Fruit fly (Drosophila melanogaster) whole organism, embryonic: ENCODE results near the gene CG7342.

Source experiments
- Aef1 ChIP-seq: fragments of 200-800 bp; sonication (Bioruptor generic); IDR thresholded peaks from 3 replicates; pipeline ENCODE4 v1.3.6; 2022; ENCODE audit warnings: missing biosample characterization, missing genetic modification characterization
- BtbVII ChIP-seq: fragments of 200-800 bp; sonication (Bioruptor generic); optimal IDR thresholded peaks from 3 replicates; lab custom pipeline; 2017; ENCODE audit warnings: missing biosample characterization, mild to moderate bottlenecking, missing genetic modification characterization
- CG10366 ChIP-seq: fragments of 200-800 bp; sonication (Bioruptor generic); IDR thresholded peaks from 2 replicates; pipeline ENCODE4 v1.3.6; 2022; ENCODE audit warnings: missing biosample characterization, missing genetic modification characterization
- CG10543 ChIP-seq: fragments of 200-800 bp; sonication (Bioruptor generic); optimal IDR thresholded peaks from 3 replicates; lab custom pipeline; 2017; ENCODE audit warnings: missing biosample characterization, mild to moderate bottlenecking, missing genetic modification characterization, moderate library complexity
- CG11085 ChIP-seq: fragments of 200-800 bp; sonication (Bioruptor generic); IDR thresholded peaks from 2 replicates; pipeline ENCODE4 v1.3.6; 2022; ENCODE audit warnings: missing biosample characterization, missing genetic modification characterization
- CG11696 ChIP-seq: fragments of 200-800 bp; sonication (Bioruptor generic); IDR thresholded peaks from 2 replicates; pipeline ENCODE4 v1.3.6; 2022; ENCODE audit warnings: missing biosample characterization, missing genetic modification characterization
- CG12219 ChIP-seq: fragments of 200-800 bp; sonication (Bioruptor generic); optimal IDR thresholded peaks from 3 replicates; lab custom pipeline; 2018; ENCODE audit warnings: missing biosample characterization, mild to moderate bottlenecking, missing genetic modification characterization
- CG13123 ChIP-seq: fragments of 200-800 bp; sonication (Bioruptor generic); optimal IDR thresholded peaks from 2 replicates; lab custom pipeline; 2016; ENCODE audit warnings: missing biosample characterization, missing genetic modification characterization
- CG14441 ChIP-seq: fragments of 200-800 bp; sonication (Bioruptor generic); IDR thresholded peaks from 2 replicates; pipeline ENCODE4 v1.3.6; 2022; ENCODE audit warnings: missing biosample characterization, missing genetic modification characterization
- CG14667 ChIP-seq: fragments of 200-800 bp; sonication (Bioruptor generic); IDR thresholded peaks from 2 replicates; pipeline ENCODE4 v1.3.6; 2022; ENCODE audit warnings: missing biosample characterization, missing genetic modification characterization
- CG15514 ChIP-seq: fragments of 200-800 bp; sonication (Bioruptor generic); optimal IDR thresholded peaks from 3 replicates; lab custom pipeline; 2017; ENCODE audit warnings: missing biosample characterization, missing genetic modification characterization, mild to moderate bottlenecking, moderate library complexity, missing genetic modification reagents
- CG17568 ChIP-seq: fragments of 200-800 bp; sonication (Bioruptor generic); optimal IDR thresholded peaks from 2 replicates; lab custom pipeline; 2018; ENCODE audit warnings: missing biosample characterization, mild to moderate bottlenecking, missing genetic modification characterization, moderate library complexity
- CG31365 ChIP-seq: fragments of 200-800 bp; sonication (Bioruptor generic); optimal IDR thresholded peaks from 2 replicates; lab custom pipeline; 2018; ENCODE audit warnings: missing biosample characterization, mild to moderate bottlenecking, missing genetic modification characterization
- CG3163 ChIP-seq: fragments of 200-800 bp; sonication (Bioruptor generic); optimal IDR thresholded peaks from 3 replicates; lab custom pipeline; 2016; ENCODE audit warnings: missing biosample characterization, missing genetic modification characterization
- CG32767 ChIP-seq: fragments of 200-800 bp; sonication (Bioruptor generic); IDR thresholded peaks from 2 replicates; pipeline ENCODE4 v1.3.6; 2022; ENCODE audit warnings: missing biosample characterization, missing genetic modification characterization
- CG3838 ChIP-seq: fragments of 200-800 bp; sonication (Bioruptor generic); optimal IDR thresholded peaks from 3 replicates; lab custom pipeline; 2016; ENCODE audit warnings: missing biosample characterization, missing genetic modification characterization
- CG42726 ChIP-seq: fragments of 200-800 bp; sonication (Bioruptor generic); IDR thresholded peaks from 2 replicates; pipeline ENCODE4 v1.3.6; 2022; ENCODE audit warnings: missing biosample characterization, missing genetic modification characterization; ENCODE audit not compliant: partially characterized antibody
- E2f1 ChIP-seq: fragments of 200-800 bp; sonication (Bioruptor generic); IDR thresholded peaks from 2 replicates; pipeline ENCODE4 v1.3.6; 2022; ENCODE audit warnings: missing biosample characterization, missing genetic modification characterization
- HLH4C ChIP-seq: fragments of 200-800 bp; sonication (Bioruptor generic); IDR thresholded peaks from 3 replicates; pipeline ENCODE4 v1.3.6; 2022; ENCODE audit warnings: missing biosample characterization, missing genetic modification characterization; ENCODE audit not compliant: partially characterized antibody
- HmgZ ChIP-seq: fragments of 200-800 bp; sonication (Bioruptor generic); optimal IDR thresholded peaks from 2 replicates; lab custom pipeline; 2018; ENCODE audit warnings: missing biosample characterization, mild to moderate bottlenecking, missing genetic modification characterization
- Jarid2 ChIP-seq: fragments of 200-800 bp; sonication (Bioruptor generic); optimal IDR thresholded peaks from 3 replicates; lab custom pipeline; 2017; ENCODE audit warnings: mild to moderate bottlenecking, missing biosample characterization, missing genetic modification reagents, missing genetic modification characterization
- Nf-YB ChIP-seq: fragments of 200-800 bp; sonication (Bioruptor generic); optimal IDR thresholded peaks from 3 replicates; lab custom pipeline; 2019; ENCODE audit warnings: missing biosample characterization, mild to moderate bottlenecking, missing genetic modification characterization, moderate library complexity
- Oli ChIP-seq: fragments of 200-800 bp; sonication (Bioruptor generic); optimal IDR thresholded peaks from 2 replicates; lab custom pipeline; 2018; ENCODE audit warnings: missing biosample characterization, mild to moderate bottlenecking, missing genetic modification characterization, moderate library complexity
- Opbp ChIP-seq: fragments of 200-800 bp; sonication (Bioruptor generic); IDR thresholded peaks from 3 replicates; pipeline ENCODE4 v1.3.6; 2022; ENCODE audit warnings: missing biosample characterization, missing genetic modification characterization; ENCODE audit not compliant: partially characterized antibody
- Optix ChIP-seq: fragments of 200-800 bp; sonication (Bioruptor generic); IDR thresholded peaks from 3 replicates; pipeline ENCODE4 v1.3.6; 2022; ENCODE audit warnings: missing biosample characterization, missing genetic modification characterization
- Sox102F ChIP-seq: fragments of 200-800 bp; sonication (Bioruptor generic); optimal IDR thresholded peaks from 2 replicates; lab custom pipeline; 2018; ENCODE audit warnings: missing biosample characterization, mild to moderate bottlenecking, missing genetic modification characterization, moderate library complexity
- Spps ChIP-seq: fragments of 200-800 bp; sonication (Bioruptor generic); optimal IDR thresholded peaks from 2 replicates; lab custom pipeline; 2018; ENCODE audit warnings: missing biosample characterization, mild to moderate bottlenecking, missing genetic modification characterization
- YL-1 ChIP-seq: fragments of 200-800 bp; sonication (Bioruptor generic); optimal IDR thresholded peaks from 3 replicates; lab custom pipeline; 2017; ENCODE audit warnings: missing biosample characterization, mild to moderate bottlenecking, missing genetic modification characterization
- ap ChIP-seq: fragments of 200-800 bp; sonication (Bioruptor generic); IDR thresholded peaks from 2 replicates; pipeline ENCODE4 v1.3.6; 2022; ENCODE audit warnings: missing biosample characterization, missing genetic modification characterization
- bsh ChIP-seq, 2 experiments: fragments of 200-800 bp; sonication (Bioruptor generic); optimal IDR thresholded peaks; 2 replicates each; lab custom pipeline; 2017 to 2018; ENCODE audit warnings: mild to moderate bottlenecking in 2 of 2, missing biosample characterization in 2 of 2, missing genetic modification characterization in 2 of 2, moderate library complexity in 1 of 2
- chm ChIP-seq: fragments of 200-800 bp; sonication (Bioruptor generic); IDR thresholded peaks from 2 replicates; pipeline ENCODE4 v1.3.6; 2022; ENCODE audit warnings: missing biosample characterization, missing genetic modification characterization
- ci ChIP-seq: fragments of 200-800 bp; sonication (Bioruptor generic); IDR thresholded peaks from 3 replicates; pipeline ENCODE4 v1.3.6; 2022; ENCODE audit warnings: missing biosample characterization, missing genetic modification characterization
- dmrt99B ChIP-seq: fragments of 200-800 bp; sonication (Bioruptor generic); optimal IDR thresholded peaks from 2 replicates; lab custom pipeline; 2018; ENCODE audit warnings: missing biosample characterization, mild to moderate bottlenecking, missing genetic modification characterization, moderate library complexity
- exex ChIP-seq: fragments of 200-800 bp; sonication (Bioruptor generic); optimal IDR thresholded peaks from 4 replicates; lab custom pipeline; 2018; ENCODE audit warnings: missing biosample characterization, mild to moderate bottlenecking, missing genetic modification characterization, moderate library complexity
- gce ChIP-seq: fragments of 200-800 bp; sonication (Bioruptor generic); IDR thresholded peaks from 3 replicates; pipeline ENCODE4 v1.3.6; 2022; ENCODE audit warnings: missing biosample characterization, missing genetic modification characterization
- grn ChIP-seq: fragments of 200-800 bp; sonication (Bioruptor generic); optimal IDR thresholded peaks from 3 replicates; lab custom pipeline; 2017; ENCODE audit warnings: missing biosample characterization, missing genetic modification characterization
- gsb-n ChIP-seq: fragments of 200-800 bp; sonication (Bioruptor generic); optimal IDR thresholded peaks from 3 replicates; lab custom pipeline; 2018; ENCODE audit warnings: missing biosample characterization, mild to moderate bottlenecking, missing genetic modification characterization
- gt ChIP-seq: fragments of 200-800 bp; sonication (Bioruptor generic); IDR thresholded peaks from 2 replicates; pipeline ENCODE4 v1.3.6; 2022; ENCODE audit warnings: missing biosample characterization, missing genetic modification characterization
- ham ChIP-seq: fragments of 200-800 bp; sonication (Bioruptor generic); IDR thresholded peaks from 2 replicates; pipeline ENCODE4 v1.3.6; 2022; ENCODE audit warnings: missing biosample characterization, missing genetic modification characterization
- her ChIP-seq: fragments of 200-800 bp; sonication (Bioruptor generic); optimal IDR thresholded peaks from 2 replicates; lab custom pipeline; 2016; ENCODE audit warnings: missing biosample characterization, missing genetic modification characterization
- ken ChIP-seq: fragments of 200-800 bp; sonication (Bioruptor generic); IDR thresholded peaks from 3 replicates; pipeline ENCODE4 v1.3.6; 2022; ENCODE audit warnings: missing biosample characterization, missing genetic modification characterization
- luna ChIP-seq: fragments of 200-800 bp; sonication (Bioruptor generic); optimal IDR thresholded peaks from 2 replicates; lab custom pipeline; 2016; ENCODE audit warnings: missing biosample characterization, missing genetic modification characterization
- nerfin-2 ChIP-seq: fragments of 200-800 bp; sonication (Bioruptor generic); IDR thresholded peaks from 2 replicates; pipeline ENCODE4 v1.3.6; 2022; ENCODE audit warnings: missing biosample characterization, missing genetic modification characterization; ENCODE audit not compliant: partially characterized antibody
- org-1 ChIP-seq: fragments of 200-800 bp; sonication (Bioruptor generic); optimal IDR thresholded peaks from 2 replicates; lab custom pipeline; 2017; ENCODE audit warnings: missing biosample characterization, missing genetic modification characterization
- p53 ChIP-seq: fragments of 200-800 bp; sonication (Bioruptor generic); optimal IDR thresholded peaks from 2 replicates; lab custom pipeline; 2016; ENCODE audit warnings: missing biosample characterization, missing genetic modification characterization
- pita ChIP-seq: fragments of 200-800 bp; sonication (Bioruptor generic); optimal IDR thresholded peaks from 2 replicates; lab custom pipeline; 2017; ENCODE audit warnings: missing biosample characterization, mild to moderate bottlenecking, missing genetic modification characterization
- row ChIP-seq: fragments of 200-800 bp; sonication (Bioruptor generic); IDR thresholded peaks from 3 replicates; pipeline ENCODE4 v1.3.6; 2022; ENCODE audit warnings: missing biosample characterization, missing genetic modification characterization
- sima ChIP-seq: fragments of 200-800 bp; sonication (Bioruptor generic); optimal IDR thresholded peaks from 2 replicates; lab custom pipeline; 2016; ENCODE audit warnings: missing biosample characterization, missing genetic modification characterization
- tio ChIP-seq: fragments of 200-800 bp; sonication (Bioruptor generic); optimal IDR thresholded peaks from 2 replicates; lab custom pipeline; 2017; ENCODE audit warnings: missing biosample characterization, missing genetic modification characterization, inconsistent platforms
- wdn ChIP-seq: fragments of 200-800 bp; sonication (Bioruptor generic); IDR thresholded peaks from 2 replicates; pipeline ENCODE4 v1.3.6; 2022; ENCODE audit warnings: missing biosample characterization, missing genetic modification characterization

Gene CG7342

DNA sequence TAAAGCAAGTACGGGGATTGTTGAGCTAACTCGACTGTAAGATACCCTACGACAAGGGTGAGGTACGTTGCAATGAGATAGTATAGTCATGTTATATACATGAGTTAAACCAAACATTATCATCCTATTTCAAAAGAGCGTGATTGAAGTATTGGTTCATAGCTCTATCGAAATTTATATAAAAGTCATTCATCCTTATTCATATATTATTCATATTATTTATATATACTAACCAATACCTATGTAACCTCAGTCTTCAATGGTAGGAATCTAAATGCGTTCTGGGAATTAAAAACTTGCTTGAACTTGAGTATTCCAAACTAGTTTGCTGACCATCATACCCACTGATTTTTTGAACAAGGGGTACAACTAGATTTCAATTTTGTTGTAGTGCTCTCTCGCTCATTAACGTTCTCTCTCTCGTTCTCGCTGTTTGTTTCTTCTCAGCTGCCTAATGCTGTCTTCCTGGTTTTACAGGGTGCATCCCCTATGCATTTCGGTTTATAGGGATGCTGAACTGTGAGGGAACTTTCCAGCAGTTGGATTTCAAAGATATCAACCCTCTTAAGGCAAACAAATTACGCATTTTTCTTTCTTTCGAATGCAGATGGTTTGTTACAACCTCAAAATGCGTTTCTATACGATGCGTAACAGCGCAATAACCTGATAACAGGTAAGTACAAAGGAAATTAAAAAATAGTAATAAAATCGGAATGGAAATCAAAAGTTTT, 24.8 kb downstream of the CG7342 start (continued):
- TF ChIP-seq CG10543 (GFP tag; lab: Kevin White, UChicago): no peak
- no peak for TF ChIP-seq CG11696
- no peak for TF ChIP-seq CG14441 (GFP tag; lab: Robert Waterston, UW)
- no peak for TF ChIP-seq sima (GFP tag; lab: Kevin White, UChicago)
- no peak for TF ChIP-seq p53 (GFP tag; lab: Kevin White, UChicago)
- TF ChIP-seq exex (tag; lab: Kevin White, UChicago): no peak
- TF ChIP-seq HmgZ: no peak
- TF ChIP-seq ci (GFP tag; lab: Robert Waterston, UW): no peak
- no peak for TF ChIP-seq Aef1 (GFP tag; lab: Robert Waterston, UW)
- TF ChIP-seq CG13123 (GFP tag; lab: Kevin White, UChicago): no peak
- no peak for TF ChIP-seq wdn (GFP tag; lab: Robert Waterston, UW)
- TF ChIP-seq CG42726 (GFP tag; lab: Robert Waterston, UW): no peak
- no peak for TF ChIP-seq ap (GFP tag; lab: Robert Waterston, UW)
- TF ChIP-seq CG10366 (GFP tag; lab: Robert Waterston, UW): no peak
- TF ChIP-seq CG11085: no peak
- TF ChIP-seq gt (GFP tag; lab: Robert Waterston, UW): no peak
- TF ChIP-seq Oli (tag; lab: Kevin White, UChicago): peak; percentile 5
- peak; percentile 40 for TF ChIP-seq CG15514 (GFP tag; lab: Kevin White, UChicago)
- no peak for TF ChIP-seq her
- peak; percentile 24 for TF ChIP-seq tio
- TF ChIP-seq ken (GFP tag; lab: Robert Waterston, UW): no peak
- TF ChIP-seq Nf-YB: no peak
- TF ChIP-seq ham (GFP tag; lab: Robert Waterston, UW): no peak
- TF ChIP-seq Spps: peak; percentile 2
- peak; percentile 68 for TF ChIP-seq row
- TF ChIP-seq CG14667 (GFP tag; lab: Robert Waterston, UW): no peak
- TF ChIP-seq Sox102F (GFP tag; lab: Kevin White, UChicago): peak; percentile 6
- TF ChIP-seq grn (GFP tag; lab: Kevin White, UChicago): no peak
- no peak for TF ChIP-seq Optix (GFP tag; lab: Robert Waterston, UW)
- no peak for TF ChIP-seq CG32767
- no peak for TF ChIP-seq luna (GFP tag; lab: Kevin White, UChicago)
- peak; percentile 40 for TF ChIP-seq BtbVII (GFP tag; lab: Kevin White, UChicago)
- TF ChIP-seq gce (GFP tag; lab: Robert Waterston, UW): no peak
- peak; percentile 40 for TF ChIP-seq Jarid2 (GFP tag; lab: Kevin White, UChicago)
- TF ChIP-seq gsb-n (tag; lab: Kevin White, UChicago): no peak
- TF ChIP-seq nerfin-2 (GFP tag; lab: Robert Waterston, UW): no peak
- TF ChIP-seq org-1: peak; percentile 14
- no peak for TF ChIP-seq bsh (GFP tag; optimal IDR thresholded peaks at IDR 0.05; lab: Kevin White, UChicago)
- TF ChIP-seq CG3163 (GFP tag; lab: Kevin White, UChicago): no peak
- TF ChIP-seq CG31365 (tag; lab: Kevin White, UChicago): no peak
- TF ChIP-seq CG12219 (GFP tag; lab: Kevin White, UChicago): no peak
- TF ChIP-seq Opbp (GFP tag; lab: Robert Waterston, UW): no peak
- TF ChIP-seq pita (GFP tag; lab: Kevin White, UChicago): no peak
- no peak for TF ChIP-seq E2f1 (GFP tag; lab: Robert Waterston, UW)
- TF ChIP-seq CG17568 (GFP tag; lab: Kevin White, UChicago): no peak
- TF ChIP-seq CG3838 (GFP tag; lab: Kevin White, UChicago): no peak
- no peak for TF ChIP-seq chm
- TF ChIP-seq YL-1 (GFP tag; lab: Kevin White, UChicago): no peak
- peak; percentile 72 for TF ChIP-seq dmrt99B (tag; lab: Kevin White, UChicago)
- TF ChIP-seq HLH4C: no peak
